Fruit fly (Drosophila melanogaster): Measurements from ENCODE around the gene CG9330.

CG9330 gene

DNA sequence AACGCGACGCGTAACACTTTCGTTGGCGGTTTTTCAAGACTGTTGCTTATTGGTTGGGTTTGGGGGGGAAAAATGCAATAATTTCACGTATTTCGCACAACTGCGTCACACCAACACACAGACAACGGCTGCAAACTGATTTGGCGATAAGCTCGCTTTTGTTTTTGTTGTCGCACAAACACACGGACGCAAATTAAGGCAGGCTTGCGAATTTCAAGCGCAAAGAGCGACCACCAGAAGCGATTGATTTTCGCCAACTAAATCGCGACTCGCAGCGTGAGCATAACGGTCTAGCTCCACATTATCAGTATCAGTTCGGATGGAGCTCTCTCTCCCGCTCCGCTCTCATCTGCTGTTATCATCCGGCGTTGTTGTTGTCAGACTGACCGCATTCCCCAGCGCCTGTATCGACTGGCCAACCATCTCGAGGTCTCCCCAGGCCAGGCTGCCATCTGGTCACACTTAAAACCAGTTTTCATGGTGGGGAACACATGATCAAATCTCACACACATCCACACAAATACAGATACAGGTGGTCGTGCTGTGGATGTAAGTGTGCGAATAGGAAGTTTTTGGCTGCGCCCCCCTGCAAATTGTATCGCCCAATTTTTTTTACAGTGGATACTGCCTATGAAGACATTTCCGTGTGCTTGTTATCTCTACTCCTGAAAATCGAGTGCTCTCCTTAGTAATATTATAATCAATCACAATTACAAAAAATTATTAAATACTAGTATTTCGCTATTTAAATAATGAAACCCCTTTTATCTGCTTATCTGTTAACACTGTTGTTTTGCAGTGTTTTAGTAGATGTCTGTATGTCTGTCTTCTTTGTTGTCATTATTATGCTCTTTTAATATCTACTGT lies 46.9 kb downstream of the CG9330 start:
- TF ChIP-seq Six4 (GFP tag; optimal IDR thresholded peaks at IDR 0.05) (peak; percentile 21), Gug (GFP tag; IDR thresholded peaks at IDR 0.05) (peak; percentile 74; the same call in 3 of the 4 replicates), CG18011 (GFP tag; optimal IDR thresholded peaks at IDR 0.05) (peak; percentile 32), Oaz (GFP tag; IDR thresholded peaks at IDR 0.05) (no peak), Dll (GFP tag; IDR thresholded peaks at IDR 0.05; ENCODE audit: partially characterized antibody) (no peak; the same call in 3 of the 4 replicates), Hand (GFP tag; optimal IDR thresholded peaks at IDR 0.05) (peak; percentile 1), CG31388 (GFP tag; optimal IDR thresholded peaks at IDR 0.05) (no peak), Sox100B (GFP tag; optimal IDR thresholded peaks at IDR 0.05) (peak; percentile 27), tap (tag; optimal IDR thresholded peaks at IDR 0.05) (peak; percentile 36), sug (tag; optimal IDR thresholded peaks at IDR 0.05) (peak; percentile 100), tgo (GFP tag; IDR thresholded peaks at IDR 0.05) (peak; percentile 72; the same call in 2 of the 3 replicates), Ssrp (tag; optimal IDR thresholded peaks at IDR 0.05) (peak; percentile 3), onecut (GFP tag; IDR thresholded peaks at IDR 0.05) (no peak; the same call in 1 of the 2 replicates), Dip3 (GFP tag; optimal IDR thresholded peaks at IDR 0.05) (peak; percentile 57), CG15269 (tag; optimal IDR thresholded peaks at IDR 0.05) (peak; percentile 67), Hey (tag; optimal IDR thresholded peaks at IDR 0.05) (no peak), dysf (GFP tag; IDR thresholded peaks at IDR 0.05) (peak; percentile 75; the same call in 2 of the 3 replicates), bsh (GFP tag; optimal IDR thresholded peaks at IDR 0.05) (peak in 1 of 2 experiments; percentile 16), PHDP (tag; optimal IDR thresholded peaks at IDR 0.05) (peak; percentile 65), prd (optimal IDR thresholded peaks at IDR 0.05) (no peak), prd (GFP tag; IDR thresholded peaks at IDR 0.05) (peak; percentile 57; the same call in 2 of the 3 replicates), tx (GFP tag; optimal IDR thresholded peaks at IDR 0.05) (peak; percentile 31), CG13424 (tag; optimal IDR thresholded peaks at IDR 0.05) (peak; percentile 56), CG17829 (tag; optimal IDR thresholded peaks at IDR 0.05) (peak; percentile 53), Max (GFP tag; optimal IDR thresholded peaks at IDR 0.05) (peak; percentile 32), schlank (tag; optimal IDR thresholded peaks at IDR 0.05) (peak; percentile 44), phol (tag; optimal IDR thresholded peaks at IDR 0.05) (peak; percentile 27), Aef1 (GFP tag; IDR thresholded peaks at IDR 0.05) (peak; percentile 61; the same call in 2 of the 3 replicates), CG11695 (GFP tag; IDR thresholded peaks at IDR 0.05) (peak; percentile 54; the same call in 2 of the 3 replicates), NC2β (GFP tag; optimal IDR thresholded peaks at IDR 0.05) (peak; percentile 9), zen (tag; optimal IDR thresholded peaks at IDR 0.05) (no peak), psq (GFP tag; optimal IDR thresholded peaks at IDR 0.05) (peak; percentile 42), HmgZ (tag; optimal IDR thresholded peaks at IDR 0.05) (peak; percentile 78), CG4360 (GFP tag; IDR thresholded peaks at IDR 0.05) (peak; percentile 96), so (GFP tag; IDR thresholded peaks at IDR 0.05) (no peak), az2 (GFP tag; optimal IDR thresholded peaks at IDR 0.05) (peak; percentile 46), Dbx (GFP tag; IDR thresholded peaks at IDR 0.05) (peak; percentile 74; the same call in 2 of the 3 replicates), Meics (GFP tag; optimal IDR thresholded peaks at IDR 0.05) (peak; percentile 74), gem (tag; optimal IDR thresholded peaks at IDR 0.05) (peak; percentile 70), ab (GFP tag; optimal IDR thresholded peaks at IDR 0.05) (no peak), CG11504 (tag; optimal IDR thresholded peaks at IDR 0.05) (peak; percentile 64), grau (tag; optimal IDR thresholded peaks at IDR 0.05) (peak; percentile 95), nmo (GFP tag; optimal IDR thresholded peaks at IDR 0.05) (peak; percentile 28), CG7987 (GFP tag; optimal IDR thresholded peaks at IDR 0.05) (peak; percentile 10), CG1647 (GFP tag; optimal IDR thresholded peaks at IDR 0.05) (peak; percentile 12), HLH3B (GFP tag; IDR thresholded peaks at IDR 0.05) (peak; percentile 69), CG10209 (GFP tag; optimal IDR thresholded peaks at IDR 0.05) (peak; percentile 59), pfk (GFP tag; optimal IDR thresholded peaks at IDR 0.05) (no peak)
